Worm (Caenorhabditis elegans): Measurements from ENCODE around the gene set-20.

- TF ChIP-seq ama-1 (optimal IDR thresholded peaks at IDR 0.05) = no peak
- no peak for TF ChIP-seq ceh-36 (tag; optimal IDR thresholded peaks at IDR 0.05)
- no peak for TF ChIP-seq flt-1 (GFP tag; IDR thresholded peaks at IDR 0.05)
- TF ChIP-seq ets-7 (tag; optimal IDR thresholded peaks at IDR 0.05) = no peak
- peak; percentile 7 for TF ChIP-seq aly-1 (tag; optimal IDR thresholded peaks at IDR 0.05)
- TF ChIP-seq hmg-4 (GFP tag; optimal IDR thresholded peaks at IDR 0.05) = peak; percentile 93
- peak; percentile 63; the same call in 1 of the 2 replicates for TF ChIP-seq sea-1 (GFP tag; conservative IDR thresholded peaks at IDR 0.05)
- no peak for TF ChIP-seq hnd-1 (tag; optimal IDR thresholded peaks at IDR 0.05)
- TF ChIP-seq F13C5.2 (tag; optimal IDR thresholded peaks at IDR 0.05) = peak; percentile 91
- no peak for TF ChIP-seq pes-1 (GFP tag; IDR thresholded peaks at IDR 0.05)
Measured at ce11 chrX:5686065-5686464, at the start of gene set-20.

Data from whole organism, early embryonic.